Worm (Caenorhabditis elegans): Measurements from ENCODE around the gene gst-22.

The gst-22 gene

ce11 chrV:16190485-16190884 is 41.6 kb downstream of the gst-22 start, which contains the start of gene srh-281:
Gene srh-281, plus strand, starts transcription at chrV:16190785.
- TF ChIP-seq gmeb-1 (tag; optimal IDR thresholded peaks at IDR 0.05) (no peak), nhr-21 (tag; optimal IDR thresholded peaks at IDR 0.05) (no peak), mbf-1 (tag; optimal IDR thresholded peaks at IDR 0.05) (no peak), alr-1 (tag; optimal IDR thresholded peaks at IDR 0.05) (no peak), F13H6.1 (tag; optimal IDR thresholded peaks at IDR 0.05) (no peak), nhr-237 (tag; optimal IDR thresholded peaks at IDR 0.05) (no peak), unc-39 (tag; optimal IDR thresholded peaks at IDR 0.05) (no peak), elt-1 (tag; optimal IDR thresholded peaks at IDR 0.05) (no peak), C34F6.9 (tag; optimal IDR thresholded peaks at IDR 0.05) (no peak), ztf-11 (tag; optimal IDR thresholded peaks at IDR 0.05) (no peak), nhr-12 (tag; optimal IDR thresholded peaks at IDR 0.05) (no peak), R02D3.7 (tag; optimal IDR thresholded peaks at IDR 0.05) (no peak), egl-27 (tag; optimal IDR thresholded peaks at IDR 0.05) (no peak), fos-1 (tag; optimal IDR thresholded peaks at IDR 0.05) (no peak), lin-11 (tag; optimal IDR thresholded peaks at IDR 0.05) (no peak), skn-1 (tag; optimal IDR thresholded peaks at IDR 0.05) (no peak)

- TF ChIP-seq lin-39 (tag; optimal IDR thresholded peaks at IDR 0.05) (no peak), sma-9 (GFP tag; optimal IDR thresholded peaks at IDR 0.05) (no peak), sma-9 (tag; optimal IDR thresholded peaks at IDR 0.05) (no peak), mbf-1 (tag; optimal IDR thresholded peaks at IDR 0.05) (no peak), nhr-25 (tag; optimal IDR thresholded peaks at IDR 0.05) (no peak), ama-1 (optimal IDR thresholded peaks at IDR 0.05) (no peak), ztf-4 (tag; optimal IDR thresholded peaks at IDR 0.05) (no peak), peb-1 (tag; optimal IDR thresholded peaks at IDR 0.05) (no peak), Y55F3AM.14 (GFP tag; optimal IDR thresholded peaks at IDR 0.05) (no peak), unc-62 (GFP tag; optimal IDR thresholded peaks at IDR 0.05) (no peak), R02D3.7 (tag; optimal IDR thresholded peaks at IDR 0.05) (no peak)
Observed at ce11 chrV:16183357-16183756, 48.7 kb downstream of the gst-22 start, which contains the start of gene srz-14. Gene srz-14, plus strand, starts transcription at chrV:16183657.

DNA sequence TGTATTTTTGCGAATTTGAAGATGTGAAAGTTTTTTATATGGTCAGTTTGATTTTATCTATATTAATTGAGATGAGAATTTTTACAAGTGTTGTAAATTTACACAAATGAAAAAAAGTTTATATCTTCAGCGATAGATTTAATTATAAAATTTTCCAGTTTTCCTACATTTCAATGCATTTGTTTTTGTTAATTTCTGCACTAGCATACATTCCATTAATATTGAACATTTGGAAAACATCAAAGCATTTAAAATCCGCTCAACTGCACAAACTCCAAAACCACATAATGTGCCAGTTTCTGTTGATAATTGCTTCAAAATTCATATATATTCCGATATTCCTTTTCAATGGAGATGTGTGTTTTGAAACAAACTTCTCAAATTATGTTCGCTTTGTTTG is 49.2 kb downstream of the gst-22 start, which contains the start of gene srh-277:
srh-277 (plus strand) TSS at position 301 of the 400 bp plus-strand sequence.
- no peak for TF ChIP-seq aly-2 (tag; optimal IDR thresholded peaks at IDR 0.05)
- no peak for TF ChIP-seq nhr-12 (tag; optimal IDR thresholded peaks at IDR 0.05)
- no peak for TF ChIP-seq ztf-4 (tag; optimal IDR thresholded peaks at IDR 0.05)
- no peak for TF ChIP-seq unc-55 (GFP tag; optimal IDR thresholded peaks at IDR 0.05)
- TF ChIP-seq mdl-1 (tag; optimal IDR thresholded peaks at IDR 0.05), result no peak
- TF ChIP-seq nhr-77 (tag; optimal IDR thresholded peaks at IDR 0.05), result no peak
- TF ChIP-seq nhr-11 (tag; optimal IDR thresholded peaks at IDR 0.05), result no peak

DNA sequence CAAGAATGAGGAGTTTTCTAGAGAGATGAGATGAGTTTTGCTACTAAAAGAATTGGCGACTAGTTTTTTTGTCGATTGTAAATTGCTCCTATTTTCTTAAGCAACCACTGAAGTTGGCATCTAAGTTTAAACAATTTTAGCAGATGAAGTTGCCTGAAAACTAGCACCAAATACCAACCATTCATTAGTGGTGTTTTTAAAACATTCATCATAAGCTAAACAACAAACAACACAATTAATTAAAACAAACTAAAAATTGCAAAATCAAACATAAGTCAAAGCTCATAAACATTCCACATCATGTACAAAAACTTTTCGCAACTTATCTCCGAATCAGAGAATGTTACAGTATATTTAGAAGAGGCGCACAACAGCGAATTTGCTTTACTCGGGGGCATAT is 50.0 kb downstream of the gst-22 start, which contains the start of gene srz-13:
srz-13 (plus strand) TSS at position 301 of the 400 bp plus-strand sequence.
- TF ChIP-seq Y55F3AM.14 (GFP tag; optimal IDR thresholded peaks at IDR 0.05), result no peak
- no peak for TF ChIP-seq elt-3 (tag; optimal IDR thresholded peaks at IDR 0.05)
- TF ChIP-seq zag-1 (tag; optimal IDR thresholded peaks at IDR 0.05), result no peak
- TF ChIP-seq mdl-1 (tag; optimal IDR thresholded peaks at IDR 0.05), result no peak
- no peak for TF ChIP-seq ama-1 (optimal IDR thresholded peaks at IDR 0.05)
- TF ChIP-seq nhr-237 (tag; optimal IDR thresholded peaks at IDR 0.05), result no peak
- no peak for TF ChIP-seq R02D3.7 (tag; optimal IDR thresholded peaks at IDR 0.05)
- TF ChIP-seq ztf-1 (GFP tag; conservative IDR thresholded peaks at IDR 0.05), result no peak
- no peak for TF ChIP-seq sem-4 (tag; optimal IDR thresholded peaks at IDR 0.05)
- no peak for TF ChIP-seq ztf-11 (tag; optimal IDR thresholded peaks at IDR 0.05)
- no peak for TF ChIP-seq unc-55 (GFP tag; optimal IDR thresholded peaks at IDR 0.05)
